Worm (Caenorhabditis elegans): ENCODE data around the gene igdb-3.
A peak's percentile ranks its signal among the peaks of the same experiment; 100 is the strongest.

Gene igdb-3

ce11 chrX:6365715-6366114 lies 19.6 kb upstream of the igdb-3 start, which contains the start of gene C03B1.3:
C03B1.3 (plus strand) TSS chrX:6366015.
- TF ChIP-seq daf-12 (tag; optimal IDR thresholded peaks at IDR 0.05) (no peak), egl-27 (tag; optimal IDR thresholded peaks at IDR 0.05) (no peak), lsy-12 (tag; optimal IDR thresholded peaks at IDR 0.05) (no peak), ceh-28 (tag; optimal IDR thresholded peaks at IDR 0.05) (no peak), mml-1 (tag; optimal IDR thresholded peaks at IDR 0.05) (no peak), sea-2 (GFP tag; optimal IDR thresholded peaks at IDR 0.05) (no peak), elt-2 (tag; optimal IDR thresholded peaks at IDR 0.05) (no peak), fkh-10 (GFP tag; optimal IDR thresholded peaks at IDR 0.05) (no peak), skn-1 (tag; optimal IDR thresholded peaks at IDR 0.05) (no peak), pqm-1 (tag; optimal IDR thresholded peaks at IDR 0.05) (no peak), elt-3 (tag; optimal IDR thresholded peaks at IDR 0.05) (no peak), pha-4 (tag; optimal IDR thresholded peaks at IDR 0.05) (no peak)

ce11 chrX:6369717-6370116 lies 15.6 kb upstream of the igdb-3 start, which contains the start of gene C03B1.2:
C03B1.2 (plus strand) TSS chrX:6370017.
- TF ChIP-seq nhr-25 (tag; optimal IDR thresholded peaks at IDR 0.05) (no peak), fos-1 (tag; optimal IDR thresholded peaks at IDR 0.05) (no peak), ZK546.5 (tag; optimal IDR thresholded peaks at IDR 0.05) (no peak), unc-62 (GFP tag; optimal IDR thresholded peaks at IDR 0.05) (no peak), unc-39 (tag; optimal IDR thresholded peaks at IDR 0.05) (no peak)

ce11 chrX:6371192-6372116 lies 13.8 kb upstream of the igdb-3 start:
- no peak for TF ChIP-seq ceh-9 (tag; optimal IDR thresholded peaks at IDR 0.05)
- TF ChIP-seq mml-1 (tag; optimal IDR thresholded peaks at IDR 0.05) = no peak
- TF ChIP-seq unc-62 (GFP tag; optimal IDR thresholded peaks at IDR 0.05) = no peak
- TF ChIP-seq ZK546.5 (tag; optimal IDR thresholded peaks at IDR 0.05) = no peak
- peak; percentile 54 for TF ChIP-seq tbx-2 (tag; optimal IDR thresholded peaks at IDR 0.05)
- peak; percentile 33 for TF ChIP-seq ceh-82 (tag; optimal IDR thresholded peaks at IDR 0.05)
- TF ChIP-seq nhr-25 (tag; optimal IDR thresholded peaks at IDR 0.05) = no peak
- TF ChIP-seq zag-1 (tag; optimal IDR thresholded peaks at IDR 0.05) = no peak
- TF ChIP-seq skn-1 (tag; optimal IDR thresholded peaks at IDR 0.05) = peak; percentile 26
- TF ChIP-seq R02D3.7 (tag; optimal IDR thresholded peaks at IDR 0.05) = no peak
- TF ChIP-seq snpc-4 (tag; optimal IDR thresholded peaks at IDR 0.05) = no peak
- TF ChIP-seq daf-12 (tag; optimal IDR thresholded peaks at IDR 0.05) = no peak
- peak; percentile 36 for TF ChIP-seq nhr-23 (tag; optimal IDR thresholded peaks at IDR 0.05)
- TF ChIP-seq fos-1 (tag; optimal IDR thresholded peaks at IDR 0.05) = no peak
- no peak for TF ChIP-seq eor-1 (tag; optimal IDR thresholded peaks at IDR 0.05)
- peak; percentile 57 for TF ChIP-seq jun-1 (tag; optimal IDR thresholded peaks at IDR 0.05)
- TF ChIP-seq nhr-76 (tag; optimal IDR thresholded peaks at IDR 0.05) = no peak
- TF ChIP-seq nhr-11 (tag; optimal IDR thresholded peaks at IDR 0.05) = no peak
- peak; percentile 54 for TF ChIP-seq egl-5 (tag; optimal IDR thresholded peaks at IDR 0.05)
- no peak for TF ChIP-seq ceh-28 (tag; optimal IDR thresholded peaks at IDR 0.05)
- TF ChIP-seq lsy-12 (tag; optimal IDR thresholded peaks at IDR 0.05) = no peak
- TF ChIP-seq fkh-2 (tag; optimal IDR thresholded peaks at IDR 0.05) = no peak
- peak; percentile 10 for TF ChIP-seq nhr-28 (tag; optimal IDR thresholded peaks at IDR 0.05)
- no peak for TF ChIP-seq sea-2 (GFP tag; optimal IDR thresholded peaks at IDR 0.05)
- TF ChIP-seq nhr-12 (tag; optimal IDR thresholded peaks at IDR 0.05) = no peak
- peak; percentile 26 for TF ChIP-seq pqm-1 (tag; optimal IDR thresholded peaks at IDR 0.05)
- no peak for TF ChIP-seq ama-1 (optimal IDR thresholded peaks at IDR 0.05)
- peak; percentile 29 for TF ChIP-seq elt-2 (tag; optimal IDR thresholded peaks at IDR 0.05)
- no peak for TF ChIP-seq elt-3 (tag; optimal IDR thresholded peaks at IDR 0.05)
- TF ChIP-seq unc-39 (tag; optimal IDR thresholded peaks at IDR 0.05) = no peak
- TF ChIP-seq elt-1 (tag; optimal IDR thresholded peaks at IDR 0.05) = no peak
- no peak for TF ChIP-seq lin-15B (tag; optimal IDR thresholded peaks at IDR 0.05)
- peak; percentile 68 for TF ChIP-seq lin-39 (tag; optimal IDR thresholded peaks at IDR 0.05)
- no peak for TF ChIP-seq nhr-67 (tag; optimal IDR thresholded peaks at IDR 0.05)
- no peak for TF ChIP-seq ceh-16 (tag; optimal IDR thresholded peaks at IDR 0.05)
- no peak for TF ChIP-seq nhr-237 (tag; optimal IDR thresholded peaks at IDR 0.05)
- no peak for TF ChIP-seq nhr-43 (tag; optimal IDR thresholded peaks at IDR 0.05; ENCODE audit: poor library complexity, severe bottlenecking)
- no peak for TF ChIP-seq nhr-77 (tag; optimal IDR thresholded peaks at IDR 0.05)
- no peak for TF ChIP-seq mdl-1 (tag; optimal IDR thresholded peaks at IDR 0.05)
- no peak for TF ChIP-seq fkh-10 (GFP tag; optimal IDR thresholded peaks at IDR 0.05)
- no peak for TF ChIP-seq egl-27 (tag; optimal IDR thresholded peaks at IDR 0.05)
- TF ChIP-seq hmg-11 (tag; optimal IDR thresholded peaks at IDR 0.05) = peak; percentile 93
- TF ChIP-seq pha-4 (tag; optimal IDR thresholded peaks at IDR 0.05) = peak; percentile 49
- TF ChIP-seq aly-2 (tag; optimal IDR thresholded peaks at IDR 0.05) = no peak
- TF ChIP-seq nfya-1 (tag; optimal IDR thresholded peaks at IDR 0.05; ENCODE audit: insufficient read depth) = peak; percentile 57
- no peak for TF ChIP-seq ztf-4 (tag; optimal IDR thresholded peaks at IDR 0.05)

Measured in whole organism, L3 larva.